Fruit fly (Drosophila melanogaster): Measurements from ENCODE around the gene Cnep1r2.

DNA sequence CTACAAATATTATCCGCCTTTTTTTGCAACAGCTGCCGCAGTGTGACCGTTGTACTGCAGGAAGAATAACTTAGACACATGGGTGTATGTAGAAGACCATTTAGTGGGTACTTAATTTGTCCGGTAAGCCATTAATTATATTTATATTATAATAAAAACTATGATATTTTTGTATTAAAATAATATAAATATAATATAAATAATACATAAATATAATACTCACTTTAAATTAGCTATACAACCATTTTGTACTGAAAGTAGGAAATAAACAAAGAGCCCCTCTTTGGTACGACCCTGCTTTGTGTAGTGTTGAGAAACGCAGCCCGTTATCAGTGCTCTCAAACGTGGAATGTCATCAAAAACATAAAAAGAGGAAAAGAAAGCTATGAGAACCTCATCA, at the start of gene Cnep1r2:
- TF ChIP-seq psq (optimal IDR thresholded peaks at IDR 0.05) = no peak
- no peak for TF ChIP-seq Myc (optimal IDR thresholded peaks at IDR 0.05)
- no peak for TF ChIP-seq Sin3A (optimal IDR thresholded peaks at IDR 0.05)
- TF ChIP-seq ttk (optimal IDR thresholded peaks at IDR 0.05) = no peak
